Fruit fly (Drosophila melanogaster) Kc167 (cell line): ENCODE measurements around the gene CG17325.

ENCODE experiments used
- Myc ChIP-seq: fragments of >200 bp; optimal IDR thresholded peaks from 2 replicates; lab custom pipeline; 2017; ENCODE audit warnings: missing external identifiers
- Sin3A ChIP-seq: fragments of >200 bp; optimal IDR thresholded peaks from 2 replicates; lab custom pipeline; 2018; ENCODE audit warnings: missing external identifiers
- h ChIP-seq: fragments of >200 bp; optimal IDR thresholded peaks from 3 replicates; lab custom pipeline; 2018; ENCODE audit warnings: missing external identifiers
- insv ChIP-seq: fragments of >200 bp; optimal IDR thresholded peaks from 3 replicates; lab custom pipeline; 2018; ENCODE audit warnings: missing external identifiers
- psq ChIP-seq: fragments of >200 bp; optimal IDR thresholded peaks from 2 replicates; lab custom pipeline; 2017; ENCODE audit warnings: missing external identifiers
- ttk ChIP-seq: sonication (Bioruptor generic); optimal IDR thresholded peaks from 2 replicates; lab custom pipeline; 2017; ENCODE audit warnings: missing external identifiers

The CG17325 gene

DNA sequence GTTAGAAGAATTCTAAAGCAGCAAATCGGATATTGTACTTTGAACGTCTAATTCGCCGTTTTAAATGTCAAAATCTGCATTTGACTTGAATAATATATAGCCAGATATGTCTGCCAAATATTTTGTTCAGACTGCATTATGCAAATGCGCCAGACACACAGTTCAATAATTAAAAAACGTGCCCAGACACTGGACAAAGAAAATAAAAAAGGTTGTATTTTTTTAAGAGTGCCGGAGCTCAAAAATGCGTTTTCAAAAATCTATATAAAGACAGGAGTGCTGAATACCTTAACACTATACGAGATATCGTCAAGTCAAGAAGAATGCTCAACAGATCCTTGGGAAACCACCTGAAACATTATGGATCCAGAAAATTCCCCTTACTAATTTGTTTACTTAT, at the start of gene CG17325, which contains the start of gene CG42305:
TSS of gene CG17325 (plus strand) at position 301 of the 400 bp plus-strand sequence.
TSS of gene CG42305 (plus strand) at position 301 of the 400 bp plus-strand sequence.
- TF ChIP-seq ttk (lab: Kevin White, UChicago) (no peak), h (lab: Kevin White, UChicago) (no peak), insv (lab: Kevin White, UChicago) (no peak), Sin3A (lab: Kevin White, UChicago) (no peak)

dm6 chr2L:18765760-18766159, 46.7 kb upstream of the CG17325 start:
- TF ChIP-seq ttk (lab: Kevin White, UChicago) (no peak), psq (lab: Kevin White, UChicago) (no peak), Sin3A (lab: Kevin White, UChicago) (no peak), h (lab: Kevin White, UChicago) (no peak), insv (lab: Kevin White, UChicago) (no peak), Myc (lab: Kevin White, UChicago) (no peak)

- no peak for TF ChIP-seq ttk (lab: Kevin White, UChicago)
- TF ChIP-seq psq (lab: Kevin White, UChicago): no peak
- TF ChIP-seq Sin3A (lab: Kevin White, UChicago): no peak
- no peak for TF ChIP-seq insv (lab: Kevin White, UChicago)
- TF ChIP-seq Myc (lab: Kevin White, UChicago): no peak
- TF ChIP-seq h (lab: Kevin White, UChicago): no peak
Observed at dm6 chr2L:18767137-18767536, 45.3 kb upstream of the CG17325 start.

DNA sequence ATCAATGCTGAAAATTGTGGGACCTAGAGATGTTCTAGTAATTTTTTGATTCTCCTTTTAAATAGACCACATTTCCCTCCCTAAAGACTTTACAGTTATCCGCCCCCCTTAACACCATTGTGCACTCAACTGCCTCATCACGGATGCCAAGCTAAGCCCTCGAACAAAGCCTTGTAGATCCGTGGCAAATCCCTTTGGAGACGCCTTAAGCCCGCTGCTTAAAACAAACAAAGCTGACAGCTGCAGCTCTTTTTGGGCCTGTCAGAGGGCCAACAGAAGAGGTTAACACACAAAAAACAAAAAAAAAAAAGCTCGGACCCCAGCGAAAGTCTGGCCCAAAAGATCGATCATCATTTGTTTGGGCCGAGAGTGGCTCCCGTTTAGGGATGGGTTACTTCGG, 44.6 kb upstream of the CG17325 start:
- no peak for TF ChIP-seq Sin3A (lab: Kevin White, UChicago)
- no peak for TF ChIP-seq Myc (lab: Kevin White, UChicago)

- TF ChIP-seq psq (lab: Kevin White, UChicago): no peak
- no peak for TF ChIP-seq insv (lab: Kevin White, UChicago)
- TF ChIP-seq Sin3A (lab: Kevin White, UChicago): no peak
- TF ChIP-seq ttk (lab: Kevin White, UChicago): no peak
- no peak for TF ChIP-seq h (lab: Kevin White, UChicago)
- TF ChIP-seq Myc (lab: Kevin White, UChicago): no peak
Observed at dm6 chr2L:18775274-18775673, 37.2 kb upstream of the CG17325 start.

DNA sequence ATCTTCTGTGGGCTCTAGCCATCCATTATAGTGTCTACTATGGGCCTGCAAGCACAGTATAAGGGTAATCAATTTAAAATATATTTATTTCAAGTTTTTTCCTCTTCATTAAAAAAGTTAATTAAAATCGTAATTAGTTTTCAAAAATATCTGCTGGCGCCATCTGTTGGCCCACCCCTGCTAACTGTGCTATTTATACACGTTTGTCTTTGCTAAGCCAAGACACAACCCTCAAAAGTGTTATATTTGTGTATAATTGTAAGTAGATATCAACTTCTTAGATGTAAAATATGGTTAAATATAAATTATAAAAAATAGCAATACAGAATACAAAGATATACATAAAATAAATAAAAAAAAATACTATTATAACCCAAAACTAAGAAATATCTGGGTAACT, 35.9 kb upstream of the CG17325 start:
- TF ChIP-seq insv (lab: Kevin White, UChicago) (no peak), psq (lab: Kevin White, UChicago) (no peak), Sin3A (lab: Kevin White, UChicago) (no peak), Myc (lab: Kevin White, UChicago) (no peak), ttk (lab: Kevin White, UChicago) (no peak), h (lab: Kevin White, UChicago) (no peak)

dm6 chr2L:18777442-18777841, 35.0 kb upstream of the CG17325 start:
- TF ChIP-seq Sin3A (lab: Kevin White, UChicago) (no peak), psq (lab: Kevin White, UChicago) (no peak), Myc (lab: Kevin White, UChicago) (no peak), h (lab: Kevin White, UChicago) (no peak), ttk (lab: Kevin White, UChicago) (no peak), insv (lab: Kevin White, UChicago) (no peak)

dm6 chr2L:18780911-18781545, 31.4 kb upstream of the CG17325 start:
- TF ChIP-seq Sin3A (lab: Kevin White, UChicago) (no peak), psq (lab: Kevin White, UChicago) (no peak)

DNA sequence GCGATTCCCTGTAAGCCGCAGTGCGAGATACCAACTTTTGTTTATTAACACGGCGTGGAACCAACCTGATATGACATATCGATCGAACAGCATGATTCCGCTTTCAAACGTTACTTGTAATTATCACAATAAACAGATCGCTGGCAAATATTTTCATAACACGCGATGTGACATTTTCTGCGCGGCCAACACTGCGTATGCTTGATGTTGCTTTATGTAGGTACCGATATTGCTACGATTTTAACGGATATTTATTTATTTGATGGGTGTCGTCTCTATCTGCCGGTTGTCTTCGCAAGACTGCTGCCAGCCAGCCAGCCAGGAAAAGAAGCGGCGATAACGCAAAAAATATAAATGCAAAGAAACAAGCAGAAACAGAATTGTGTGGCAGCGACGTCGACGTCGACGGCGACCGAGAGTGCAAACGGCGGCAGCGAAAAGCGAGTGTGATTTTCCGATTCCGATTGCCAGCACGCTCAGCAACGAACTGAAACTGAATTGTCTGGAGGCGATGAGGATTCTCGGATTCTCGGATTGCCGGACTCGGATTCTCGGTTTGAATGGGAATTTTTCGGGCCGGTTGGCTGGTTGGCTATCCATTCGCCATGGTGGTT, 30.1 kb upstream of the CG17325 start:
- TF ChIP-seq Sin3A (lab: Kevin White, UChicago) (no peak), ttk (lab: Kevin White, UChicago) (no peak), h (lab: Kevin White, UChicago) (no peak), psq (lab: Kevin White, UChicago) (no peak)

- TF ChIP-seq Sin3A (lab: Kevin White, UChicago) (no peak), insv (lab: Kevin White, UChicago) (no peak), ttk (lab: Kevin White, UChicago) (no peak), h (lab: Kevin White, UChicago) (no peak), psq (lab: Kevin White, UChicago) (no peak), Myc (lab: Kevin White, UChicago) (no peak)
Observed at dm6 chr2L:18782936-18783335, 29.5 kb upstream of the CG17325 start.

DNA sequence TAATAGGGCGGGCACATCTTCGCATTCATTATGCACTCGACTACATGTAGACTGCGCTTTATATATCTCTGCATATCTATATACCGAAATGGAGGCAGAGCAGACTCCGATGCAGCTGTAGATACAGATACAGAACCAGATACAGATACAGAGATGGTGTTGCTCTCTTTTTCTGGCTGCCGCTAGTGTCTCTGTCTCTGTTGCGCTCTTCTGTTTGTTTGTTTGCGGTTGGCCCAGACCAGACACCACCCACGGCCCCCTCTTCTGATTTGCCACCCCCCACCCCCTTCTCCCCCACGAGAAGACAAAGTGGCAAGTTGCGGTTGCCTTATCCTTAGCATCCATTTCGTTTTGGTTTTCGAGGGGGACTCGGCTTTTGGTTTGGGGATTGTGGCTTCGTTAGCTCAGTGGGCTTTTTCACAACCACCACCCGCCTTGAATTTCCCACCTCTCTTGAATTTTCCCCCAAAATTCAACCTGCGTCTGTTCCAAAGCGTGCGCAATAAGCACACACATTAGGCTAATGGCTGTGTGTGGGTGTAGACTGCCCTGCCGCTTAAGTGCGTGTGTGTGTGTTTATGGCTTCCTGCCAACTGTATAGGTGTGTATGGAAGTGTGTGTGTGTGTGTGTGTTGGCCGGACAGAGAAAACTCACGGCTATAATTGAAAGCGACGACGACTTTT, 28.9 kb upstream of the CG17325 start:
- no peak for TF ChIP-seq Sin3A (lab: Kevin White, UChicago)
- no peak for TF ChIP-seq psq (lab: Kevin White, UChicago)
- TF ChIP-seq ttk (lab: Kevin White, UChicago): no peak
- no peak for TF ChIP-seq Myc (lab: Kevin White, UChicago)
- TF ChIP-seq insv (lab: Kevin White, UChicago): no peak
